Worm (Caenorhabditis elegans) whole organism, early embryonic: ENCODE data around the gene ceh-31.

Experiments used
- B0310.2 ChIP-seq: sonication (generic microtip); optimal IDR thresholded peaks from 2 replicates; lab custom pipeline; 2016; ENCODE audit warnings: mild to moderate bottlenecking, missing genetic modification characterization, missing compliant biosample characterization
- F13C5.2 ChIP-seq: sonication (generic microtip); optimal IDR thresholded peaks from 2 replicates; lab custom pipeline; 2017; ENCODE audit warnings: mild to moderate bottlenecking, missing genetic modification characterization, inconsistent platforms, missing compliant biosample characterization
- aly-1 ChIP-seq: sonication (generic microtip); optimal IDR thresholded peaks from 2 replicates; lab custom pipeline; 2016; ENCODE audit warnings: missing genetic modification characterization, missing compliant biosample characterization
- ama-1 ChIP-seq: fragments of 150-350 bp; optimal IDR thresholded peaks from 2 replicates; lab custom pipeline; 2014
- ceh-13 ChIP-seq: fragments of 200-800 bp; sonication (Bioruptor generic); optimal IDR thresholded peaks from 2 replicates; lab custom pipeline; 2018; ENCODE audit warnings: mild to moderate bottlenecking, missing genetic modification characterization, missing compliant biosample characterization
- ceh-36 ChIP-seq: sonication (generic microtip); optimal IDR thresholded peaks from 2 replicates; lab custom pipeline; 2016; ENCODE audit warnings: missing genetic modification characterization, inconsistent platforms, missing compliant biosample characterization
- ets-7 ChIP-seq: sonication (generic microtip); optimal IDR thresholded peaks from 2 replicates; lab custom pipeline; 2016; ENCODE audit warnings: missing genotype, missing genetic modification characterization, missing compliant biosample characterization
- flt-1 ChIP-seq: fragments of 200-800 bp; sonication (Bioruptor generic); IDR thresholded peaks from 2 replicates; pipeline ENCODE4 v1.3.6; 2022; ENCODE audit warnings: missing genetic modification characterization, missing compliant biosample characterization
- hmbx-1 ChIP-seq: sonication (generic microtip); optimal IDR thresholded peaks from 2 replicates; lab custom pipeline; 2016; ENCODE audit warnings: mild to moderate bottlenecking, missing genetic modification characterization, missing compliant biosample characterization
- hmg-4 ChIP-seq: fragments of 200-800 bp; sonication (Bioruptor generic); optimal IDR thresholded peaks from 2 replicates; lab custom pipeline; 2018; ENCODE audit warnings: mild to moderate bottlenecking, missing genetic modification characterization, missing compliant biosample characterization
- hnd-1 ChIP-seq: sonication (generic microtip); optimal IDR thresholded peaks from 2 replicates; lab custom pipeline; 2016; ENCODE audit warnings: missing genetic modification characterization, missing compliant biosample characterization
- pes-1 ChIP-seq: fragments of 200-800 bp; sonication (Bioruptor generic); IDR thresholded peaks from 2 replicates; pipeline ENCODE4 v1.3.6; 2022; ENCODE audit warnings: missing genetic modification reagents, missing genetic modification characterization, missing compliant biosample characterization
- scrt-1 ChIP-seq: fragments of 200-800 bp; sonication (Bioruptor generic); IDR thresholded peaks from 2 replicates; pipeline ENCODE4 v1.3.6; 2022; ENCODE audit warnings: missing genetic modification characterization, missing compliant biosample characterization
- sea-1 ChIP-seq: fragments of 200-800 bp; sonication (Bioruptor generic); conservative IDR thresholded peaks from 2 replicates; pipeline ENCODE4 v1.3.6; 2022; ENCODE audit warnings: missing genetic modification characterization, missing compliant biosample characterization
- tbx-11 ChIP-seq: fragments of 200-800 bp; sonication (Bioruptor generic); IDR thresholded peaks from 2 replicates; pipeline ENCODE4 v1.3.6; 2022; ENCODE audit warnings: missing genetic modification characterization, missing compliant biosample characterization
- tbx-37 ChIP-seq: fragments of 200-800 bp; sonication (Bioruptor generic); conservative IDR thresholded peaks from 2 replicates; pipeline ENCODE4 v1.3.6; 2022; ENCODE audit warnings: missing genetic modification reagents, missing genetic modification characterization, missing compliant biosample characterization
- tra-4 ChIP-seq: sonication (generic microtip); optimal IDR thresholded peaks from 2 replicates; lab custom pipeline; 2017; ENCODE audit warnings: missing genetic modification characterization, missing compliant biosample characterization

The ceh-31 gene

ce11 chrX:3102817-3103216, 32.6 kb upstream of the ceh-31 start:
- TF ChIP-seq tbx-11 (GFP tag; lab: Robert Waterston, UW) (peak; percentile 8; the same call in 1 of the 2 replicates), hmg-4 (GFP tag; lab: Kevin White, UChicago) (peak; percentile 86), sea-1 (GFP tag; lab: Robert Waterston, UW) (no peak)

- TF ChIP-seq F13C5.2, result no peak
Observed at ce11 chrX:3102165-3102564, 31.9 kb upstream of the ceh-31 start, which contains the start of gene ztf-13. ztf-13 (minus strand) TSS chrX:3102175.

- TF ChIP-seq aly-1 (tag; lab: Kevin White, UChicago) (no peak), tbx-37 (GFP tag; lab: Robert Waterston, UW) (no peak), hnd-1 (no peak), ets-7 (tag; lab: Kevin White, UChicago) (no peak), hmg-4 (GFP tag; lab: Kevin White, UChicago) (no peak)
Observed at ce11 chrX:3101562-3101961, 31.3 kb upstream of the ceh-31 start.

DNA sequence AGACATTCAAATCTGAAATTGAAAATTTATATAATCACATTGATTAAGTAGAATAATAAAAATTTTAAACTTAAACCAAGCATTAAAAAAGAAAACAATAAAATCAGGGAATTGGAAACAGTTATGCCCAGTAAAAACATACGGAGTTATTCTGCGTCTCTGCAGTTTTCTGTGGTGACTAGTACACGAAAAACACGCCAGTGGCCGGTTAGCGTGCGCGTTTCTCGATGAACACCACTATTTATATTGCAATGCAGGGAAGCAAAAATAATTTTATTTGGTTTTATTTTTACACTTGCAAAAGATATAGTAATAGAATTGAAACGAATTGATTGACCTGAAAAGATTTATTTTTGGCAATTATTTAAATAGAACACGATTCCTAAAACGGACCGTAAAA, 29.6 kb upstream of the ceh-31 start, which contains the start of gene sec-3:
sec-3 (minus strand) TSS at position 21 of the 400 bp plus-strand sequence.
- peak; percentile 38 for TF ChIP-seq ceh-36 (tag; lab: Kevin White, UChicago)
- no peak for TF ChIP-seq aly-1 (tag; lab: Kevin White, UChicago)
- peak; percentile 55 for TF ChIP-seq hmg-4 (GFP tag; lab: Kevin White, UChicago)
- no peak for TF ChIP-seq ceh-13
- peak; percentile 58; the same call in 1 of the 2 replicates for TF ChIP-seq scrt-1
- TF ChIP-seq pes-1 (GFP tag; lab: Robert Waterston, UW), result peak; percentile 75
- peak; percentile 13 for TF ChIP-seq hnd-1
- no peak for TF ChIP-seq ets-7 (tag; lab: Kevin White, UChicago)
- TF ChIP-seq F13C5.2, result peak; percentile 88
- TF ChIP-seq tra-4 (tag; lab: Kevin White, UChicago), result peak; percentile 13
- TF ChIP-seq tbx-37 (GFP tag; lab: Robert Waterston, UW), result peak; percentile 29; the same call in 1 of the 2 replicates
- TF ChIP-seq B0310.2, result no peak
- TF ChIP-seq sea-1 (GFP tag; lab: Robert Waterston, UW), result peak; percentile 65; the same call in 1 of the 2 replicates
- TF ChIP-seq ama-1 (lab: Kevin White, UChicago), result no peak
- TF ChIP-seq flt-1, result peak; percentile 45; the same call in 1 of the 2 replicates
- TF ChIP-seq tbx-11 (GFP tag; lab: Robert Waterston, UW), result 0 out of 2 replicates have a peak, but pooled peaks have one; percentile 28
- TF ChIP-seq hmbx-1 (tag; lab: Kevin White, UChicago), result peak; percentile 19

DNA sequence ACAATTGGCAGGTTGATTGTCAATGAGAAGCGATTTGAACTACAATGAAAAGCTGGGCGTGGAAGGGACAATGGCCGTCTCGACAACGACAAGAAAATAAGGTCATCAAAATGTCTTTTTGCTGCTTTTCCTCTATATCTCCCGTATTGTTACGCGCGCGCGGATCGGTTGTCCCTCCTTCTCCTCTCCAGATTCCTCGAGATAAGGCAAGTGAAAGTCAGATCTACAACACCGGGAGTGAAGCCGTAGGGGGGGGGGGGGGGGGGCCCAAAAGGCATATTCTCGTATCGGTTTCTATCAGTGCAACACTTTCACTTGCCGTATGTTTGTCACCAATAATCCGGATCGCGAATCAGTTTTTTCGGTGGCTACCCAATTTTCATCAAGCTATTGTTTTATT, 24.1 kb upstream of the ceh-31 start, which contains the start of gene wrt-2:
wrt-2 (minus strand) TSS at position 46 of the 400 bp plus-strand sequence.
- TF ChIP-seq tbx-37 (GFP tag; lab: Robert Waterston, UW) (no peak), scrt-1 (no peak), F13C5.2 (no peak), pes-1 (GFP tag; lab: Robert Waterston, UW) (no peak), sea-1 (GFP tag; lab: Robert Waterston, UW) (no peak), hnd-1 (no peak), tbx-11 (GFP tag; lab: Robert Waterston, UW) (no peak), ceh-36 (tag; lab: Kevin White, UChicago) (no peak), hmg-4 (GFP tag; lab: Kevin White, UChicago) (no peak), ets-7 (tag; lab: Kevin White, UChicago) (no peak), aly-1 (tag; lab: Kevin White, UChicago) (no peak), B0310.2 (no peak), ama-1 (lab: Kevin White, UChicago) (no peak)

ce11 chrX:3092460-3092859, 22.2 kb upstream of the ceh-31 start:
- TF ChIP-seq tbx-37 (GFP tag; lab: Robert Waterston, UW) (no peak), tbx-11 (GFP tag; lab: Robert Waterston, UW) (no peak), hmbx-1 (tag; lab: Kevin White, UChicago) (no peak), sea-1 (GFP tag; lab: Robert Waterston, UW) (no peak), ets-7 (tag; lab: Kevin White, UChicago) (no peak), aly-1 (tag; lab: Kevin White, UChicago) (no peak), F13C5.2 (no peak), hnd-1 (no peak), B0310.2 (no peak), ceh-36 (tag; lab: Kevin White, UChicago) (no peak), scrt-1 (no peak), ama-1 (lab: Kevin White, UChicago) (no peak), tra-4 (tag; lab: Kevin White, UChicago) (no peak), flt-1 (no peak), ceh-13 (no peak), hmg-4 (GFP tag; lab: Kevin White, UChicago) (no peak), pes-1 (GFP tag; lab: Robert Waterston, UW) (no peak)

DNA sequence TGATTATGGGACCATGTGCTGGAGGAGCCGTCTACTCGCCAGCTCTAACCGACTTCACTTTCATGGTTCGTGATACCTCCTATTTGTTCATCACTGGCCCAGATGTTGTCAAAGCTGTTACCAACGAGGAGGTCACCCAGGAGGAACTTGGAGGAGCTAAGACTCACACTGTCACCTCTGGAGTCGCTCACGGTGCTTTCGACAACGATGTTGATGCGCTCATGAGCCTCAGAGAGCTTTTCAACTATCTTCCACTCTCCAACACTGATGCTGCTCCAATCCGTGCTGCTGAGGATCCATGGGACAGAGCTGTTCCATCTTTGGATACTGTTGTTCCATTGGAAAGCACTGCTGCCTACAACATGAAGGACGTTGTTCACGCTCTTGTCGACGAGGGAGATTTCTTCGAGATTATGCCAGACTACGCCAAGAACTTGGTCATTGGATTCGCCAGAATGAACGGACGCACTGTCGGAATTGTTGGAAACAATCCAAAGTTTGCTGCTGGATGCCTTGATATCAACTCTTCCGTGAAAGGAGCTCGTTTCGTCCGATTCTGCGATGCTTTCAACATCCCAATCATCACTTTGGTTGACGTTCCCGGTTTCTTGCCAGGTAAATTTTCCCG, 21.0 kb upstream of the ceh-31 start:
- TF ChIP-seq ets-7 (tag; lab: Kevin White, UChicago) (no peak), tra-4 (tag; lab: Kevin White, UChicago) (no peak), ceh-36 (tag; lab: Kevin White, UChicago) (no peak), hmbx-1 (tag; lab: Kevin White, UChicago) (no peak), ceh-13 (no peak), aly-1 (tag; lab: Kevin White, UChicago) (no peak), tbx-11 (GFP tag; lab: Robert Waterston, UW) (no peak), pes-1 (GFP tag; lab: Robert Waterston, UW) (no peak), tbx-37 (GFP tag; lab: Robert Waterston, UW) (no peak), hmg-4 (GFP tag; lab: Kevin White, UChicago) (no peak), F13C5.2 (no peak), B0310.2 (no peak), flt-1 (no peak), hnd-1 (no peak)
